Fruit fly (Drosophila melanogaster) whole organism: ENCODE results near the gene xit.

Source experiments
- CG8478 ChIP-seq: fragments of >200 bp; optimal IDR thresholded peaks from 2 replicates; lab custom pipeline; 2018; ENCODE audit warnings: inconsistent platforms
- Dll ChIP-seq: fragments of >200 bp; optimal IDR thresholded peaks from 2 replicates; lab custom pipeline; 2017
- pan ChIP-seq: fragments of >200 bp; optimal IDR thresholded peaks from 2 replicates; lab custom pipeline; 2017
- psq ChIP-seq: fragments of >200 bp; optimal IDR thresholded peaks from 2 replicates; lab custom pipeline; 2017
- usp ChIP-seq: fragments of >200 bp; optimal IDR thresholded peaks from 2 replicates; lab custom pipeline; 2017; ENCODE audit warnings: missing biosample characterization, missing genetic modification characterization, mixed read lengths

DNA sequence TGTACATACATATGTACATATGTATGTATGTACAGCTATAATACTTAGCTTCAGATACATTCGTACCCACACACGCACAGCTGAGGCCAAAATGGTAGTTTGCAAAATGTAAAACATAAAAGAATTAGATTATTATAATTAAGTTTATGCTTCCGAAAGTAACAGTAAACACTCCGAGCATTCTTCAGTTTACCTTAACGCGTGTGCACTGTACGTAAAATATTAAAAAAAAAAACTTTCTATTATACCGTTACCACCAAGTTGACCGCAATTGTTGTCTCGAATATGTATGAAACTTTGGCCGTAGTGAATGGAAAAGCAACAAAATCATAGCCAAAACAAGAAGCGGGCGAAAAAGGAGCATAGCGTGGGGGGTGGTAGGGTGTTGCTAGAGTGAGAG is 33.7 kb downstream of the xit start:
- TF ChIP-seq psq (lab: Kevin White, UChicago): no peak
- no peak for TF ChIP-seq CG8478 (lab: Kevin White, UChicago)
- TF ChIP-seq Dll (lab: Kevin White, UChicago): no peak
- no peak for TF ChIP-seq pan (lab: Kevin White, UChicago)
- no peak for TF ChIP-seq usp (GFP tag; lab: Kevin White, UChicago)
